Fruit fly (Drosophila melanogaster) whole organism, prepupa: ENCODE measurements around the gene wb.
A peak's percentile ranks its signal among the peaks of the same experiment; 100 is the strongest.

ENCODE experiments used
- CG10631 ChIP-seq: fragments of 200-800 bp; sonication (Bioruptor generic); optimal IDR thresholded peaks from 2 replicates; lab custom pipeline; 2016; ENCODE audit warnings: missing biosample characterization, missing genetic modification characterization
- CG11294 ChIP-seq: fragments of 200-800 bp; sonication (Bioruptor generic); IDR thresholded peaks from 2 replicates; pipeline ENCODE4 v1.3.6; 2022; ENCODE audit warnings: missing biosample characterization, missing genetic modification characterization
- CG11762 ChIP-seq: fragments of 200-800 bp; sonication (Bioruptor generic); optimal IDR thresholded peaks from 3 replicates; lab custom pipeline; 2016; ENCODE audit warnings: missing biosample characterization, missing genetic modification characterization; ENCODE audit not compliant: insufficient read depth
- CG11902 ChIP-seq: fragments of 200-800 bp; sonication (Bioruptor generic); optimal IDR thresholded peaks from 3 replicates; lab custom pipeline; 2016; ENCODE audit warnings: missing biosample characterization, missing genetic modification characterization
- CG15336 ChIP-seq: fragments of 200-800 bp; sonication (Bioruptor generic); IDR thresholded peaks from 2 replicates; pipeline ENCODE4 v1.3.6; 2022; ENCODE audit warnings: missing biosample characterization, missing genetic modification characterization
- CG3032 ChIP-seq: fragments of 200-800 bp; optimal IDR thresholded peaks from 2 replicates; lab custom pipeline; 2019; ENCODE audit warnings: missing biosample characterization, mild to moderate bottlenecking, missing genetic modification characterization, moderate library complexity
- CG31627 ChIP-seq: fragments of 200-800 bp; sonication (Bioruptor generic); optimal IDR thresholded peaks from 3 replicates; lab custom pipeline; 2016; ENCODE audit warnings: missing biosample characterization, missing genetic modification characterization
- CG32006 ChIP-seq: fragments of 200-800 bp; sonication (Bioruptor generic); optimal IDR thresholded peaks from 3 replicates; lab custom pipeline; 2017; ENCODE audit warnings: missing biosample characterization, mild to moderate bottlenecking, missing genetic modification characterization
- CG34406 ChIP-seq: fragments of 200-800 bp; sonication (Bioruptor generic); optimal IDR thresholded peaks from 3 replicates; lab custom pipeline; 2016; ENCODE audit warnings: missing biosample characterization, missing genetic modification characterization
- CG3919 ChIP-seq: fragments of 200-800 bp; sonication (Bioruptor generic); optimal IDR thresholded peaks from 3 replicates; lab custom pipeline; 2016; ENCODE audit warnings: missing biosample characterization, missing genetic modification characterization
- CG4318 ChIP-seq: fragments of 200-800 bp; sonication (Bioruptor generic); optimal IDR thresholded peaks from 3 replicates; lab custom pipeline; 2017; ENCODE audit warnings: missing biosample characterization, mild to moderate bottlenecking, missing genetic modification characterization
- CG6792 ChIP-seq: fragments of 200-800 bp; sonication (Bioruptor generic); optimal IDR thresholded peaks from 3 replicates; lab custom pipeline; 2016; ENCODE audit warnings: missing biosample characterization, missing genetic modification characterization
- CG6808 ChIP-seq: fragments of 200-800 bp; sonication (Bioruptor generic); optimal IDR thresholded peaks from 3 replicates; lab custom pipeline; 2017; ENCODE audit warnings: missing biosample characterization, missing genetic modification characterization, mild to moderate bottlenecking, moderate library complexity, missing genetic modification reagents
- CG8119 ChIP-seq: fragments of 200-800 bp; sonication (Bioruptor generic); IDR thresholded peaks from 3 replicates; pipeline ENCODE4 v1.3.6; 2022; ENCODE audit warnings: missing biosample characterization, missing genetic modification characterization
- Eip75B ChIP-seq: fragments of 200-800 bp; sonication (Bioruptor generic); optimal IDR thresholded peaks from 3 replicates; lab custom pipeline; 2016; ENCODE audit warnings: missing biosample characterization, missing genetic modification characterization
- Eip78C ChIP-seq: fragments of 200-800 bp; sonication (Bioruptor generic); peaks from one replicate; lab custom pipeline; 2016; ENCODE audit warnings: missing biosample characterization, missing genetic modification characterization
- Hr39 ChIP-seq: fragments of 200-800 bp; sonication (Bioruptor generic); optimal IDR thresholded peaks from 2 replicates; lab custom pipeline; 2016; ENCODE audit warnings: missing biosample characterization, missing genetic modification characterization
- Hr4 ChIP-seq: fragments of 200-800 bp; sonication (Bioruptor generic); optimal IDR thresholded peaks from 3 replicates; lab custom pipeline; 2016; ENCODE audit warnings: missing biosample characterization, missing genetic modification characterization
- Met ChIP-seq: fragments of 200-800 bp; sonication (Bioruptor generic); optimal IDR thresholded peaks from 3 replicates; lab custom pipeline; 2016; ENCODE audit warnings: missing biosample characterization, missing genetic modification characterization
- OdsH ChIP-seq: fragments of 200-800 bp; sonication (Bioruptor generic); optimal IDR thresholded peaks from 3 replicates; lab custom pipeline; 2016; ENCODE audit warnings: missing biosample characterization, missing genetic modification characterization
- Smox ChIP-seq: fragments of 200-800 bp; sonication (Bioruptor generic); optimal IDR thresholded peaks from 3 replicates; lab custom pipeline; 2016; ENCODE audit warnings: missing biosample characterization, missing genetic modification characterization
- Sox102F ChIP-seq: fragments of 200-800 bp; sonication (Bioruptor generic); optimal IDR thresholded peaks from 2 replicates; lab custom pipeline; 2016; ENCODE audit warnings: missing biosample characterization, mild to moderate bottlenecking, missing genetic modification characterization
- Sox14 ChIP-seq: fragments of 200-800 bp; sonication (Bioruptor generic); optimal IDR thresholded peaks from 3 replicates; lab custom pipeline; 2016; ENCODE audit warnings: missing biosample characterization, missing genetic modification characterization
- Sox15 ChIP-seq: fragments of 200-800 bp; sonication (Bioruptor generic); optimal IDR thresholded peaks from 3 replicates; lab custom pipeline; 2016; ENCODE audit warnings: missing biosample characterization, missing genetic modification characterization
- achi ChIP-seq: fragments of 200-800 bp; sonication (Bioruptor generic); optimal IDR thresholded peaks from 3 replicates; lab custom pipeline; 2016; ENCODE audit warnings: missing biosample characterization, missing genetic modification characterization
- acj6 ChIP-seq: fragments of 200-800 bp; sonication (Bioruptor generic); optimal IDR thresholded peaks from 3 replicates; lab custom pipeline; 2016; ENCODE audit warnings: missing biosample characterization, missing genetic modification characterization
- dsx ChIP-seq: fragments of 200-800 bp; optimal IDR thresholded peaks from 3 replicates; lab custom pipeline; 2019; ENCODE audit warnings: missing biosample characterization, mild to moderate bottlenecking, missing genetic modification characterization, moderate library complexity; ENCODE audit not compliant: poor library complexity, severe bottlenecking
- eg ChIP-seq: fragments of 200-800 bp; sonication (Bioruptor generic); IDR thresholded peaks from 3 replicates; pipeline ENCODE4 v1.3.6; 2022; ENCODE audit warnings: missing biosample characterization, missing genetic modification characterization
- esn ChIP-seq: fragments of 200-800 bp; sonication (Bioruptor generic); optimal IDR thresholded peaks from 2 replicates; lab custom pipeline; 2016; ENCODE audit warnings: missing biosample characterization, mild to moderate bottlenecking, missing genetic modification characterization, moderate library complexity
- fkh ChIP-seq: fragments of 200-800 bp; sonication (Bioruptor generic); optimal IDR thresholded peaks from 3 replicates; lab custom pipeline; 2017; ENCODE audit warnings: missing biosample characterization, mild to moderate bottlenecking, missing genetic modification characterization, moderate library complexity
- lz ChIP-seq: fragments of 200-800 bp; sonication (Bioruptor generic); optimal IDR thresholded peaks from 3 replicates; lab custom pipeline; 2016; ENCODE audit warnings: missing biosample characterization, missing genetic modification characterization
- pdm3 ChIP-seq: fragments of 200-800 bp; sonication (Bioruptor generic); optimal IDR thresholded peaks from 3 replicates; lab custom pipeline; 2016; ENCODE audit warnings: missing biosample characterization, missing genetic modification characterization
- salr ChIP-seq, 2 experiments: fragments of 200-800 bp; sonication (Bioruptor generic); optimal IDR thresholded peaks; 3 replicates each; lab custom pipeline; 2016 to 2018; ENCODE audit warnings: missing biosample characterization in 2 of 2, missing genetic modification characterization in 2 of 2, mild to moderate bottlenecking in 1 of 2
- spab ChIP-seq: fragments of 200-800 bp; sonication (Bioruptor generic); optimal IDR thresholded peaks from 2 replicates; lab custom pipeline; 2017; ENCODE audit warnings: missing biosample characterization, mild to moderate bottlenecking, missing genetic modification characterization, missing genetic modification reagents
- ss ChIP-seq, 2 experiments: fragments of 200-800 bp; sonication (Bioruptor generic); optimal IDR thresholded peaks; 2 replicates in 1 of 2; 3 replicates in 1 of 2; lab custom pipeline; 2017 to 2018; ENCODE audit warnings: mild to moderate bottlenecking in 2 of 2, missing biosample characterization in 2 of 2, missing genetic modification characterization in 2 of 2, moderate library complexity in 1 of 2
- svp ChIP-seq: fragments of 200-800 bp; sonication (Bioruptor generic); peaks from one replicate; lab custom pipeline; 2016; ENCODE audit warnings: missing biosample characterization, missing genetic modification characterization
- topi ChIP-seq: fragments of 200-800 bp; sonication (Bioruptor generic); optimal IDR thresholded peaks from 3 replicates; lab custom pipeline; 2016; ENCODE audit warnings: missing biosample characterization, missing genetic modification characterization
- vri ChIP-seq: fragments of 200-800 bp; sonication (Bioruptor generic); optimal IDR thresholded peaks from 3 replicates; lab custom pipeline; 2016; ENCODE audit warnings: missing biosample characterization, mild to moderate bottlenecking, missing genetic modification characterization

The wb gene

dm6 chr2L:14355852-14356174 lies 93.0 kb downstream of the wb start (continued):
- TF ChIP-seq Sox15 (GFP tag; lab: Kevin White, UChicago): no peak
- peak; percentile 56 for TF ChIP-seq Eip78C (GFP tag; lab: Kevin White, UChicago)
- TF ChIP-seq CG3032 (tag; lab: Kevin White, UChicago): peak; percentile 26

dm6 chr2L:14356279-14356678 lies 93.5 kb downstream of the wb start:
- TF ChIP-seq svp (GFP tag; lab: Kevin White, UChicago) (peak; percentile 70), achi (no peak), vri (peak; percentile 5), salr (GFP tag; optimal IDR thresholded peaks at IDR 0.05; lab: Kevin White, UChicago) (no peak), CG3919 (GFP tag; lab: Kevin White, UChicago) (no peak)

- TF ChIP-seq CG10631 (no peak), Smox (GFP tag; lab: Kevin White, UChicago) (no peak), Eip75B (peak; percentile 15), fkh (GFP tag; lab: Kevin White, UChicago) (peak; percentile 66), CG11762 (GFP tag; lab: Kevin White, UChicago) (no peak), CG11294 (GFP tag; lab: Robert Waterston, UW) (no peak), svp (GFP tag; lab: Kevin White, UChicago) (no peak)
These were observed 94.1 kb downstream of the wb start for dm6 chr2L:14356793-14357372.

- TF ChIP-seq CG15336 (peak; percentile 52; the same call in 1 of the 2 replicates), CG3032 (tag; lab: Kevin White, UChicago) (peak; percentile 20), CG32006 (peak; percentile 21), CG6808 (GFP tag; lab: Kevin White, UChicago) (no peak), salr (GFP tag; optimal IDR thresholded peaks at IDR 0.05; lab: Kevin White, UChicago) (peak in 1 of 2 experiments; percentile 4), esn (peak; percentile 60), OdsH (no peak), eg (GFP tag; lab: Robert Waterston, UW) (no peak), Sox102F (GFP tag; lab: Kevin White, UChicago) (peak; percentile 26), topi (peak; percentile 18), Sox14 (peak; percentile 35), Smox (GFP tag; lab: Kevin White, UChicago) (peak; percentile 16), Hr39 (GFP tag; lab: Kevin White, UChicago) (peak; percentile 30), dsx (GFP tag; lab: Kevin White, UChicago) (peak; percentile 51), CG8119 (GFP tag; lab: Robert Waterston, UW) (peak; percentile 63; the same call in 2 of the 3 replicates), CG31627 (GFP tag; lab: Kevin White, UChicago) (peak; percentile 36), Met (peak; percentile 32), pdm3 (GFP tag; lab: Kevin White, UChicago) (peak; percentile 38), CG11902 (GFP tag; lab: Kevin White, UChicago) (no peak), CG6792 (GFP tag; lab: Kevin White, UChicago) (no peak), fkh (GFP tag; lab: Kevin White, UChicago) (peak; percentile 37), Eip78C (GFP tag; lab: Kevin White, UChicago) (peak; percentile 40), achi (no peak), Hr4 (peak; percentile 23), CG10631 (peak; percentile 28), acj6 (GFP tag; lab: Kevin White, UChicago) (peak; percentile 15), CG34406 (GFP tag; lab: Kevin White, UChicago) (peak; percentile 50), CG4318 (GFP tag; lab: Kevin White, UChicago) (no peak), ss (GFP tag; optimal IDR thresholded peaks at IDR 0.05; lab: Kevin White, UChicago) (peak in 1 of 2 experiments; percentile 2), spab (GFP tag; lab: Kevin White, UChicago) (no peak), svp (GFP tag; lab: Kevin White, UChicago) (peak; percentile 71), lz (GFP tag; lab: Kevin White, UChicago) (peak; percentile 32)
- TF ChIP-seq, all 60 proteins: peak for 24
These were observed 96.1 kb downstream of the wb start, which contains the start of gene Pgant35A for dm6 chr2L:14358780-14359462. Gene Pgant35A, plus strand, starts transcription at chr2L:14359252.
